Worm (Caenorhabditis elegans) whole organism, young adult: ENCODE data around the gene trap-4.

Experiments
- aptf-3 ChIP-seq: fragments of 200-800 bp; sonication (Bioruptor generic); IDR thresholded peaks from 2 replicates; pipeline ENCODE4 v1.3.6; 2022; ENCODE audit warnings: missing genetic modification characterization, missing compliant biosample characterization
- ceh-27 ChIP-seq: fragments of 200-800 bp; sonication (Bioruptor generic); optimal IDR thresholded peaks from 2 replicates; lab custom pipeline; 2018; ENCODE audit warnings: mild to moderate bottlenecking, missing genetic modification characterization, moderate library complexity, missing compliant biosample characterization
- dpff-1 ChIP-seq: sonication (generic microtip); optimal IDR thresholded peaks from 2 replicates; lab custom pipeline; 2017; ENCODE audit warnings: mild to moderate bottlenecking, missing genetic modification characterization, missing compliant biosample characterization
- lsl-1 ChIP-seq: fragments of 200-800 bp; sonication (Bioruptor generic); optimal IDR thresholded peaks from 2 replicates; lab custom pipeline; 2018; ENCODE audit warnings: mild to moderate bottlenecking, missing genetic modification characterization, moderate library complexity, missing compliant biosample characterization
- pha-4 ChIP-seq: fragments of 150-350 bp; sonication (generic microtip); optimal IDR thresholded peaks from 2 replicates; lab custom pipeline; 2014; ENCODE audit warnings: missing biosample characterization, missing genetic modification reagents, missing genetic modification characterization
- snpc-4 ChIP-seq, 5 experiments: fragments of 150-350 bp in 1 of 5; sonication (generic microtip) in 4 of 5; optimal IDR thresholded peaks; 2 replicates each; lab custom pipeline; 2014 to 2018; ENCODE audit warnings: missing genetic modification characterization in 5 of 5, missing biosample characterization in 3 of 5, antibody characterized with exemption in 2 of 5, mild to moderate bottlenecking in 2 of 5, missing compliant biosample characterization in 2 of 5, missing genotype in 2 of 5, moderate library complexity in 2 of 5, missing genetic modification reagents in 1 of 5
- somi-1 ChIP-seq: fragments of 200-800 bp; sonication (Bioruptor generic); optimal IDR thresholded peaks from 2 replicates; lab custom pipeline; 2018; ENCODE audit warnings: mild to moderate bottlenecking, missing genetic modification characterization, missing compliant biosample characterization
- unc-130 ChIP-seq: sonication (generic microtip); optimal IDR thresholded peaks from 2 replicates; lab custom pipeline; 2016; ENCODE audit warnings: missing genetic modification reagents, missing genetic modification characterization, missing compliant biosample characterization

DNA sequence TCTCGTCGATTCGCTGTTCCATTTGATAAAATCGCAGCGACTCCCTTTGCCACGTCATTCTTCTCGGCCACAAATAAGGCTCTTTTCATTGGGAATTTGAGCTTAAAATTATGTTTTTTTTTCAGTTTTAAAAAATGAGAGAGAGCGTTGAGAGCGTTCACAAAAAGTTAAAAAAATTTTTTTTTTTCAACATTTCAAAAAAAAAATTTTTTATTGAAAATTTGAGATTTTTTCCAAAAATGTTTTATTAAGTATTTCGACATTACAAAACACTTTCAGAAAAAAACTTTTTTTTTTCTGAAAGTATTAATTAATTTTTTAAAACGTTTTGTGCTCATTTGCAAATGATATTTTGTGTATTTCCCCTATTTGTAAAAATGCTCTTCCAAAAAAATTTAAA lies 39.5 kb downstream of the trap-4 start, which contains the start of gene top-3:
- TF ChIP-seq aptf-3 (GFP tag; lab: Robert Waterston, UW) (no peak), unc-130 (GFP tag; lab: Kevin White, UChicago) (no peak), pha-4 (no peak), somi-1 (GFP tag; lab: Kevin White, UChicago) (no peak), dpff-1 (tag; lab: Kevin White, UChicago) (no peak), ceh-27 (GFP tag; lab: Kevin White, UChicago) (no peak), lsl-1 (no peak), snpc-4 (GFP tag; optimal IDR thresholded peaks at IDR 0.05; lab: Kevin White, UChicago) (no peak), snpc-4 (tag; optimal IDR thresholded peaks at IDR 0.05; lab: Kevin White, UChicago) (no peak)
